Worm (Caenorhabditis elegans): ENCODE data around the gene ril-2.

- TF ChIP-seq klf-2 (GFP tag; conservative IDR thresholded peaks at IDR 0.05) (no peak), med-1 (GFP tag; optimal IDR thresholded peaks at IDR 0.05; ENCODE audit: insufficient read depth) (no peak), tab-1 (GFP tag; IDR thresholded peaks at IDR 0.05) (no peak), flt-1 (GFP tag; IDR thresholded peaks at IDR 0.05) (no peak), cog-1 (tag; optimal IDR thresholded peaks at IDR 0.05) (no peak), ref-1 (GFP tag; conservative IDR thresholded peaks at IDR 0.05) (no peak), ztf-23 (GFP tag; IDR thresholded peaks at IDR 0.05) (no peak), ztf-29 (GFP tag; IDR thresholded peaks at IDR 0.05) (no peak)
Measured at ce11 chrV:12636248-12636647, 37.3 kb upstream of the ril-2 start.

All from whole organism, midembryonic.